Worm (Caenorhabditis elegans): ENCODE results near the gene srh-233.

The srh-233 gene

DNA sequence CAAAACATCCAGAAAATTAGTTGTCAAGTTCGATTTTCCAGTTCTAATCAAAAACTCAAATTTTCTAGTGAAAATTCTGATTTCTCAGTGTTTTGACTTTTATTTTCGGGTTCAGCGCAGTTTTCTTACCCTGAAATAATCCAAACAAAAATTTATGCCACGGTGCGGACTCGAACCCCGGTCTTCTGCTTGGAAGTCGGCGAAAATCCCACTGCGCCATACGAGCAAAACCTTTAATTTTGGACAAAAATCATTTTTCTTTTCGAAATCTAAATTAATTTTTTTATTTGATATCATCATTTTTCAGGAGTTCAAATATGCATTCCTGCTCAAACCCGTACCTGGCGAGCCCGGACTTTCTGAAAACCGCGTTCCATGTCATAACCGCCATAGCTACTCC lies at the start of gene srh-233:
srh-233 (plus strand) TSS at position 301 of the 400 bp plus-strand sequence.
- TF ChIP-seq unc-98 (GFP tag; IDR thresholded peaks at IDR 0.05): no peak
- no peak for TF ChIP-seq lin-35 (GFP tag; optimal IDR thresholded peaks at IDR 0.05)
- TF ChIP-seq nhr-20 (tag; optimal IDR thresholded peaks at IDR 0.05): no peak
- no peak for TF ChIP-seq rnt-1 (tag; optimal IDR thresholded peaks at IDR 0.05)
- no peak for TF ChIP-seq unc-30 (tag; optimal IDR thresholded peaks at IDR 0.05)
- no peak for TF ChIP-seq nhr-12 (tag; optimal IDR thresholded peaks at IDR 0.05)
- TF ChIP-seq sup-37 (GFP tag; optimal IDR thresholded peaks at IDR 0.05): no peak
- no peak for TF ChIP-seq unc-86 (tag; optimal IDR thresholded peaks at IDR 0.05)
- TF ChIP-seq zip-4 (GFP tag; optimal IDR thresholded peaks at IDR 0.05): no peak
- TF ChIP-seq ztf-11 (tag; optimal IDR thresholded peaks at IDR 0.05): no peak
- no peak for TF ChIP-seq ets-5 (GFP tag; IDR thresholded peaks at IDR 0.05)
- TF ChIP-seq fkh-4 (tag; optimal IDR thresholded peaks at IDR 0.05; ENCODE audit: borderline replicate concordance): no peak

DNA sequence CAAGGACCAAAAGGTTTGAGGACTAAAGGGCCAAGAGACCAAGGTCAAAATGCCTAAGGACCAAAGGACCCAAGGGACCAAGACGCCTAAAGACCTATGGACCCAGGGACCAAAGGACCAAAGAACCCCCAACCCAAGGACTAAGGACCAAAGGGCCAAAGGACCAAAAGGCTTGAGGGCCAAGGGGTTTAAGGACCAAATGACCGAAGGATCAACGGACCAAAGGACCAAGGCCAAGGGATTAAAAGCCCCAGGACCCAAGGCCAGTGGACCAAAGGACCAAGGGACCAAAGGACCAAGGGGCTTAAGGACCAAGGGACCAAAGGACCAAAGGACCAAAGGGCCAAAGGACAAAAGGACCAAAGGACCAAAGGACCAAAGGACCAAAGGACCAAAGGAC lies 49.4 kb upstream of the srh-233 start:
- TF ChIP-seq efl-1 (optimal IDR thresholded peaks at IDR 0.05) (no peak), efl-1 (GFP tag; optimal IDR thresholded peaks at IDR 0.05 in 1 of 2) (peak in 1 of 2 experiments; percentile 88), pag-3 (tag; optimal IDR thresholded peaks at IDR 0.05; ENCODE audit: borderline replicate concordance, insufficient read depth) (no peak)

DNA sequence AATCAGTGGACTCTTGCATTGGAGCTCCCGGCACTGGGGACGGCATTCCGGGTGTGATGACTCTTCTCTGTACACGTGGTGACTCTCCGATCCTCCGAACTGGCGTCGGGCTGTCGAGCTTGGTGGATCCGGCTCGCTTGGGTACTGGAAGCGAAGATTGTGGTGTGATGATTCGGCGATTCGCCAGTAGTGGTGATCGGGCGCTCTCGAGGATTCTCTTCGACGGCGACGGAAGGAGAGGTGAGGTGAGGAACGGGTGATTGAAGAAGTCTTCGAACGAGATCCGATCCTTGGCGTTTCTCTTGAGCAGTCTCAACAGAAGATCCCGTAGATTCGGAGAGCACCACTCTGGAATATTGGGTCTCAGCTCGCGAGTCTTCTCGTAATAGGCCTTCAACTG lies 48.5 kb upstream of the srh-233 start:
- no peak for TF ChIP-seq fkh-4 (tag; optimal IDR thresholded peaks at IDR 0.05; ENCODE audit: borderline replicate concordance)
- TF ChIP-seq C16A3.4 (tag; optimal IDR thresholded peaks at IDR 0.05): no peak
- TF ChIP-seq efl-1 (optimal IDR thresholded peaks at IDR 0.05): no peak
- no peak for TF ChIP-seq efl-1 (GFP tag; optimal IDR thresholded peaks at IDR 0.05 in 1 of 2)
- no peak for TF ChIP-seq nhr-19 (GFP tag; conservative IDR thresholded peaks at IDR 0.05)
- TF ChIP-seq pqm-1 (tag; optimal IDR thresholded peaks at IDR 0.05): no peak
- TF ChIP-seq jun-1 (tag; optimal IDR thresholded peaks at IDR 0.05): no peak
- no peak for TF ChIP-seq nhr-71 (tag; optimal IDR thresholded peaks at IDR 0.05)
- TF ChIP-seq C34B4.2 (tag; optimal IDR thresholded peaks at IDR 0.05): no peak
- TF ChIP-seq ceh-63 (GFP tag; optimal IDR thresholded peaks at IDR 0.05): no peak
- TF ChIP-seq fkh-8 (tag; optimal IDR thresholded peaks at IDR 0.05): no peak
- TF ChIP-seq mep-1 (tag; optimal IDR thresholded peaks at IDR 0.05): no peak
- TF ChIP-seq unc-30 (tag; optimal IDR thresholded peaks at IDR 0.05): no peak
- TF ChIP-seq unc-62 (GFP tag; optimal IDR thresholded peaks at IDR 0.05): no peak
- TF ChIP-seq nhr-90 (tag; optimal IDR thresholded peaks at IDR 0.05; ENCODE audit: poor library complexity): no peak
- no peak for TF ChIP-seq nhr-11 (tag; optimal IDR thresholded peaks at IDR 0.05)

DNA sequence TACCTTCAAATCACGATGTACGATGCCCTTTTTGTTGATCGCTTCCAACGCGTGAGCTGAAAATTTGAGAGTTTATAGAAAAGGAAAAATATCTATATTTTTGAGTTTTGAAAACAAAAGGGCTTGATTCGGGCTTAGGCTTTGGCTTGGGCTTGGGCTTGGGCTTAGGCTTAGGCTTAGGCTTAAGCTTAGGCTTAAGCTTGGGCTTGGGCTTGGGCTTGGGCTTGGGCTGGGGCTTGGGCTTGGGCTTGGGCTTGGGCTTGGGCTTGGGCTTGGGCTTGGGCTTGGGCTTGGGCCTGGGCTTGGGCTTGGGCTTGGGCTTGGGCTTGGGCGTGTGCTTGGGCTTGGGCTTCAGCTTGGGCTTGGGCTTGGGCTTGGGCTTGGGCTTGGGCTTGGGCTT lies 47.0 kb upstream of the srh-233 start:
- TF ChIP-seq nhr-76 (tag; optimal IDR thresholded peaks at IDR 0.05) (no peak), hlh-4 (tag; optimal IDR thresholded peaks at IDR 0.05) (no peak), blmp-1 (tag; optimal IDR thresholded peaks at IDR 0.05) (no peak), nhr-90 (tag; optimal IDR thresholded peaks at IDR 0.05; ENCODE audit: poor library complexity) (no peak), nhr-84 (tag; optimal IDR thresholded peaks at IDR 0.05) (no peak), lsy-2 (tag; optimal IDR thresholded peaks at IDR 0.05) (no peak)

ce11 chrV:20004385-20004784 lies 44.8 kb upstream of the srh-233 start, which contains the start of gene unc-51:
unc-51 (minus strand) TSS chrV:20004485.
- TF ChIP-seq lin-35 (GFP tag; optimal IDR thresholded peaks at IDR 0.05) (peak in 1 of 2 experiments; percentile 9), blmp-1 (tag; optimal IDR thresholded peaks at IDR 0.05) (peak; percentile 11), snu-23 (GFP tag; optimal IDR thresholded peaks at IDR 0.05) (peak; percentile 6), nhr-20 (tag; optimal IDR thresholded peaks at IDR 0.05) (peak; percentile 15), C16A3.4 (tag; optimal IDR thresholded peaks at IDR 0.05) (no peak), efl-1 (optimal IDR thresholded peaks at IDR 0.05) (no peak), efl-1 (GFP tag; optimal IDR thresholded peaks at IDR 0.05 in 1 of 2) (no peak), mdl-1 (tag; optimal IDR thresholded peaks at IDR 0.05) (peak in 1 of 2 experiments; percentile 15), nhr-90 (tag; optimal IDR thresholded peaks at IDR 0.05; ENCODE audit: poor library complexity) (peak; percentile 14), xbp-1 (tag; optimal IDR thresholded peaks at IDR 0.05) (no peak), elt-2 (tag; optimal IDR thresholded peaks at IDR 0.05) (peak; percentile 9), elt-3 (tag; optimal IDR thresholded peaks at IDR 0.05) (peak in 1 of 6 experiments; percentile 5), vab-15 (tag; optimal IDR thresholded peaks at IDR 0.05) (no peak), nhr-71 (tag; optimal IDR thresholded peaks at IDR 0.05) (peak; percentile 28)
